Worm (Caenorhabditis elegans): ENCODE measurements around the gene F22F4.5.

The F22F4.5 gene

DNA sequence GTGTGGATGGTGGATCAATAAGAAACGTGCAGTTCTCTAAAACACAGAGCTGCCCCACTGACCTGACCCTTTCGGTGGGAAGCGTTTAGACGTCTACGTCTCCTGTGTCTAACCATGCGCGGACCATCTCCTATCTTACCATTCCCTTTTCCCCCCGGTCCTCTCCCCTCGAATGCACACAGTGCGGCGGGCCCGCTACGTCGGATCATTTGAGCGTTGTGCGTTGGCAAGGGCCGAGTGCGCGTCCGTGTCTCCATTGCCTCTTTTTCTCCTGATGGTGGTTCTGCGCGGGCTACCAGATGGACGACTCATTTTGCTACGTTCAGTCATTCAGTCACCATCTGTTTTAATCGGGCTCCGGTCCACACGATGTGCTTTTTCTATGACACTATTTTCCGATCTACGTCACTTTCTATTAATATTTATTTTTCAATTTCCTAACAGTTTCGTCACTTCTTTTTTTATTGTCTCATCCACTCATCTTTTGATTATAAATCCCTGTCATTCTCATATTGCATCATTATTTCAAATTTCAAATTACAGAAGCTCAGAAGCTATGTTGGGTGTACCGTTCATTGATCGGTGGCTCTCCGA, 3.0 kb upstream of the F22F4.5 start, which contains the start of gene inx-3:
Gene inx-3 (plus strand): TSS at position 544 of the 594 bp plus-strand sequence.
- TF ChIP-seq lin-14 (GFP tag; optimal IDR thresholded peaks at IDR 0.05): no peak
- no peak for TF ChIP-seq sptf-1 (tag; optimal IDR thresholded peaks at IDR 0.05)
- TF ChIP-seq ceh-82 (tag; optimal IDR thresholded peaks at IDR 0.05): no peak
- no peak for TF ChIP-seq alr-1 (tag; optimal IDR thresholded peaks at IDR 0.05; ENCODE audit: borderline replicate concordance)
- TF ChIP-seq aly-2 (tag; optimal IDR thresholded peaks at IDR 0.05): no peak
- TF ChIP-seq ceh-8 (GFP tag; optimal IDR thresholded peaks at IDR 0.05): no peak

DNA sequence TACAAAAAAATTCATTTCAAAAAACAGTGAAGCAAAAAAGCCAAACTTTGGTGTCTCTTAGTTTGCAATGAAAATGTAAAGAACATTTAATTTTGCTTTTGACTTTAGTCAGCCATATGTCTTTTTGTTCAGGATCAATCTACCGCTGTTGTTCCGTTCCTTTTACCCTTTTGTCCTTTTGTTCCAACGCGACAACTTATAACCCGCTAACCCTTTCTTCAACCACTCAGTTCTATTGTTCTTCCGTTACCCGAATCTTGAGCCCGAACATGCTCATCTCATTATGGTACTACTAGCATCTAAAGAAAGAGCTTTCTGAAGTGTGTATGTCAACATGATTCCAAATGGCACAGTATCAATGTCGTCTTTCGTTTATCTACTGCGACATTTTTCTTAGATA, 1.3 kb upstream of the F22F4.5 start:
- TF ChIP-seq C34B4.2 (tag; optimal IDR thresholded peaks at IDR 0.05) (no peak), isw-1 (GFP tag; IDR thresholded peaks at IDR 0.05) (no peak), unc-62 (GFP tag; optimal IDR thresholded peaks at IDR 0.05) (no peak), nhr-77 (tag; optimal IDR thresholded peaks at IDR 0.05) (no peak), fkh-4 (tag; optimal IDR thresholded peaks at IDR 0.05; ENCODE audit: borderline replicate concordance) (no peak), C04F5.9 (tag; optimal IDR thresholded peaks at IDR 0.05) (no peak), lin-14 (GFP tag; optimal IDR thresholded peaks at IDR 0.05) (no peak), lin-35 (GFP tag; optimal IDR thresholded peaks at IDR 0.05) (no peak), unc-98 (GFP tag; IDR thresholded peaks at IDR 0.05) (no peak)

DNA sequence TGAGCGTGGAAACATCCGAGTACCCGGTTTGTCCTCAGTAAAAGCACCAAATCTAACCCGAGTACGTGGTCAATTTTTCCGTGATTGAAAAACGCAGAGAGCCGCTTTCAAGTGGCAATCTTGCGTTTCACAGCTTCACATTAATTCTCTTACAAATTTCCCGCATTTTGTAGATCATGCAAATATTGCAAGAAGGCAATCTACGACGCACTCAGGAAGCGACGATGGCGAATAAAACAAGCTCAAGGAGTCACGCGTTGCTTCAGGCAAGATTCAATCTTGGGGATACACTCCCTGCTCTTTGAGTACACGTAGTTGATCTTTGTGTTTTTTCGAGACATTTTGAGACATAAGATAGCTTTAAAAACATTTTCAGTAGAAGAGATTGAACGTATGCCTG, 4.8 kb downstream of the F22F4.5 start:
- TF ChIP-seq sptf-1 (tag; optimal IDR thresholded peaks at IDR 0.05) (no peak), lin-14 (GFP tag; optimal IDR thresholded peaks at IDR 0.05) (peak; percentile 53), efl-3 (GFP tag; optimal IDR thresholded peaks at IDR 0.05) (no peak), mef-2 (tag; optimal IDR thresholded peaks at IDR 0.05) (no peak), lir-3 (tag; optimal IDR thresholded peaks at IDR 0.05; ENCODE audit: poor library complexity) (no peak), fkh-10 (GFP tag; optimal IDR thresholded peaks at IDR 0.05) (peak; percentile 4), C34B4.2 (tag; optimal IDR thresholded peaks at IDR 0.05) (no peak)

DNA sequence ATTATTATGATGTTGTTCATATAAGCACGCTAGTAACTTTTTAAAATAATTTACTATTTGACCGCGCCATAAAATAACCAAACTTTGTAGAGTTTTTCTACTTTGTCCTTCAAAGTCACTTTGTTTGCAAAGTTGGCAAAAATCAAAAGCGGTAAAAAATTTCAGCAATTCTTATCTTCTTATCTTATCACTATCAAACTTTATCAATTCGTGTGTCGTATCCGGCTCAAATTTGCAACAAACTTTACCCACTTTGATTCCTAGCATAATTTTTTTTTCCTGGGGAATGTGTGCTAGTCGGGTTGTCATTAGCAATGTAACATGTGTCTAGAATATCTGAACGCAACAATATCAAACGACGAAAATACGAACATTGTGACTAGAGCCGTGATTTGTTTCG, 7.0 kb downstream of the F22F4.5 start:
- peak; percentile 72 for TF ChIP-seq elt-2 (tag; optimal IDR thresholded peaks at IDR 0.05)
- no peak for TF ChIP-seq efl-1 (optimal IDR thresholded peaks at IDR 0.05)
- TF ChIP-seq efl-1 (GFP tag; optimal IDR thresholded peaks at IDR 0.05 in 1 of 2): peak in 1 of 2 experiments; percentile 17
- TF ChIP-seq nhr-71 (tag; optimal IDR thresholded peaks at IDR 0.05): no peak

DNA sequence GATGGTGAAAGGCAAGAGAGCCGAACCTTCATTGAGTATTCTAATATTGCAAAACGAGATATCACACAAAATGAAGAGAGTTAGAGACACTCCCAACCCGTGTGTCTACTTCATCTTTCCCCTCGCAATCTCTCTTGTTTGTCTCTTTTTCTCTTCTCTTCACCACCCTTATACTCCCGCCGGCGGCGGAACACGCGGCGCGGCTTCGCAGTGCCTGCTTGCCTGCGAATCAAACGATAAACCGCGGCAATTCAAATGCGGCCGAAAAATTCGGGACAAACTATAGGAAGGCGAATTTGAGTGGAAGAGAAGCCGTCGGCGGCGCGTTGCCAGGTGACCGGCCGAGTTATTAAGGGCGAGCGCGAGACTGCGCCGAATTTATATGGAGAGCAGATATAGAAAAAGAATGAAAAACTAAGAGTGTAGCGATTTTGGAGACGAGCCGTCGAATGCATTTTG, 8.1 kb downstream of the F22F4.5 start, which contains the start of gene klp-13:
Gene klp-13 (plus strand): TSS at position 409 of the 459 bp plus-strand sequence.
- TF ChIP-seq nhr-90 (tag; optimal IDR thresholded peaks at IDR 0.05; ENCODE audit: poor library complexity) (peak; percentile 63), nhr-85 (tag) (peak; percentile 88), unc-86 (tag; optimal IDR thresholded peaks at IDR 0.05) (peak; percentile 76), unc-30 (tag; optimal IDR thresholded peaks at IDR 0.05) (no peak), sptf-1 (tag; optimal IDR thresholded peaks at IDR 0.05) (no peak), hlh-4 (tag; optimal IDR thresholded peaks at IDR 0.05) (no peak), ceh-88 (GFP tag; IDR thresholded peaks at IDR 0.05) (no peak), egl-13 (tag; optimal IDR thresholded peaks at IDR 0.05) (peak; percentile 82), aly-2 (tag; optimal IDR thresholded peaks at IDR 0.05) (peak; percentile 38), pag-3 (tag; optimal IDR thresholded peaks at IDR 0.05; ENCODE audit: borderline replicate concordance, insufficient read depth) (no peak), tlp-1 (tag; optimal IDR thresholded peaks at IDR 0.05) (no peak), zag-1 (tag; optimal IDR thresholded peaks at IDR 0.05) (no peak), lin-39 (tag; optimal IDR thresholded peaks at IDR 0.05) (peak; percentile 18), pqm-1 (tag; optimal IDR thresholded peaks at IDR 0.05) (no peak), dsc-1 (tag; optimal IDR thresholded peaks at IDR 0.05) (peak; percentile 84), ets-5 (GFP tag; IDR thresholded peaks at IDR 0.05) (no peak), C34B4.2 (tag; optimal IDR thresholded peaks at IDR 0.05) (no peak), nhr-71 (tag; optimal IDR thresholded peaks at IDR 0.05) (peak; percentile 94), skn-1 (tag; optimal IDR thresholded peaks at IDR 0.05) (peak; percentile 87), lin-14 (GFP tag; optimal IDR thresholded peaks at IDR 0.05) (peak; percentile 95), unc-98 (GFP tag; IDR thresholded peaks at IDR 0.05) (no peak), unc-130 (tag; optimal IDR thresholded peaks at IDR 0.05) (peak; percentile 64), swsn-7 (tag; optimal IDR thresholded peaks at IDR 0.05) (peak; percentile 88), nhr-237 (tag; optimal IDR thresholded peaks at IDR 0.05) (peak; percentile 35), efl-3 (GFP tag; optimal IDR thresholded peaks at IDR 0.05) (no peak), lin-13 (GFP tag; optimal IDR thresholded peaks at IDR 0.05) (peak; percentile 85), ztf-11 (tag; optimal IDR thresholded peaks at IDR 0.05) (peak in 1 of 2 experiments; percentile 61), ama-1 (optimal IDR thresholded peaks at IDR 0.05) (peak; percentile 2), ceh-8 (GFP tag; optimal IDR thresholded peaks at IDR 0.05) (peak; percentile 69), snpc-4 (tag; optimal IDR thresholded peaks at IDR 0.05) (peak; percentile 5)
